Fruit fly (Drosophila melanogaster) whole organism, wandering third instar larva: ENCODE measurements around the gene Lcp65Ag1.

Experiments used
- Abd-B ChIP-seq: fragments of >200 bp; optimal IDR thresholded peaks from 2 replicates; lab custom pipeline; 2017; ENCODE audit warnings: missing biosample characterization, missing genetic modification characterization
- CG32264 ChIP-seq: fragments of 200-800 bp; sonication (Bioruptor generic); optimal IDR thresholded peaks from 2 replicates; lab custom pipeline; 2016; ENCODE audit warnings: missing biosample characterization, missing genetic modification characterization
- CG9705 ChIP-seq: fragments of 200-800 bp; sonication (Bioruptor generic); optimal IDR thresholded peaks from 2 replicates; lab custom pipeline; 2018; ENCODE audit warnings: missing biosample characterization, mild to moderate bottlenecking, missing genetic modification characterization
- CrebA ChIP-seq: fragments of 200-800 bp; sonication (Bioruptor generic); optimal IDR thresholded peaks from 2 replicates; lab custom pipeline; 2016; ENCODE audit warnings: missing biosample characterization, mild to moderate bottlenecking, missing genetic modification characterization, borderline replicate concordance
- Dfd ChIP-seq: fragments of >200 bp; optimal IDR thresholded peaks from 2 replicates; lab custom pipeline; 2017; ENCODE audit warnings: missing biosample characterization, missing genetic modification characterization
- Dif ChIP-seq: fragments of 200-275, 200-300 bp; sonication (Bioruptor generic); optimal IDR thresholded peaks from 2 replicates; lab custom pipeline; 2018; ENCODE audit warnings: missing biosample characterization, missing genetic modification characterization; ENCODE audit not compliant: partially characterized antibody
- GATAd ChIP-seq: sonication (Bioruptor generic); optimal IDR thresholded peaks from 2 replicates; lab custom pipeline; 2016; ENCODE audit warnings: missing biosample characterization, missing genetic modification characterization
- HLH106 ChIP-seq: fragments of 200-800 bp; optimal IDR thresholded peaks from 3 replicates; lab custom pipeline; 2019; ENCODE audit warnings: missing biosample characterization, mild to moderate bottlenecking, missing genetic modification characterization, moderate library complexity
- Hnf4 ChIP-seq: fragments of 200-800 bp; sonication (Bioruptor generic); optimal IDR thresholded peaks from 2 replicates; lab custom pipeline; 2016; ENCODE audit warnings: missing biosample characterization, mild to moderate bottlenecking, missing genetic modification characterization
- Hr83 ChIP-seq: fragments of 200-300 bp; sonication (Bioruptor generic); optimal IDR thresholded peaks from 2 replicates; lab custom pipeline; 2016; ENCODE audit warnings: missing biosample characterization, mild to moderate bottlenecking, missing genetic modification characterization, moderate library complexity; ENCODE audit not compliant: poor library complexity, severe bottlenecking
- Jra ChIP-seq: sonication (Bioruptor generic); optimal IDR thresholded peaks from 2 replicates; lab custom pipeline; 2016; ENCODE audit warnings: missing biosample characterization, missing genetic modification characterization
- Mio ChIP-seq: sonication (Bioruptor generic); optimal IDR thresholded peaks from 2 replicates; lab custom pipeline; 2016; ENCODE audit warnings: missing biosample characterization, missing genetic modification characterization
- Myc ChIP-seq: fragments of >200 bp; optimal IDR thresholded peaks from 2 replicates; lab custom pipeline; 2017
- N ChIP-seq: fragments of >200 bp; optimal IDR thresholded peaks from 2 replicates; lab custom pipeline; 2018; ENCODE audit warnings: missing biosample characterization, missing external identifiers, missing genetic modification characterization
- OdsH ChIP-seq: fragments of 200-800 bp; sonication (Bioruptor generic); optimal IDR thresholded peaks from 2 replicates; lab custom pipeline; 2016; ENCODE audit warnings: missing biosample characterization, mild to moderate bottlenecking, missing genetic modification characterization
- Rel ChIP-seq, 2 experiments: fragments of 200-800 bp; sonication (Bioruptor generic) in 1 of 2; optimal IDR thresholded peaks; 2 replicates in 1 of 2; 3 replicates in 1 of 2; lab custom pipeline; 2016 to 2019; ENCODE audit warnings: mild to moderate bottlenecking in 2 of 2, missing biosample characterization in 2 of 2, missing genetic modification characterization in 2 of 2, moderate library complexity in 1 of 2
- Sp1 ChIP-seq: fragments of 200-800 bp; sonication (Bioruptor generic); optimal IDR thresholded peaks from 3 replicates; lab custom pipeline; 2019; ENCODE audit warnings: missing biosample characterization, mild to moderate bottlenecking, missing genetic modification characterization, moderate library complexity
- Vsx2 ChIP-seq: fragments of 200-300, 225-300 bp; sonication (Bioruptor generic); optimal IDR thresholded peaks from 2 replicates; lab custom pipeline; 2018; ENCODE audit warnings: missing biosample characterization, missing genetic modification characterization; ENCODE audit not compliant: partially characterized antibody
- br ChIP-seq: fragments of 200-800 bp; sonication (Bioruptor generic); optimal IDR thresholded peaks from 2 replicates; lab custom pipeline; 2016; ENCODE audit warnings: missing biosample characterization, missing genetic modification characterization
- brk ChIP-seq: fragments of 200-800 bp; sonication (Bioruptor generic); optimal IDR thresholded peaks from 2 replicates; lab custom pipeline; 2016; ENCODE audit warnings: missing biosample characterization, mild to moderate bottlenecking, missing genetic modification characterization
- dl ChIP-seq, 2 experiments: fragments of 175-275, 200-275 bp in 1 of 2; fragments of 200-275 bp in 1 of 2; sonication (Bioruptor generic); optimal IDR thresholded peaks; lab custom pipeline; 2018; ENCODE audit warnings: mild to moderate bottlenecking in 2 of 2, missing biosample characterization in 2 of 2, missing genetic modification characterization in 2 of 2, moderate library complexity in 2 of 2; ENCODE audit not compliant: partially characterized antibody in 2 of 2, insufficient read depth in 1 of 2
- dmrt93B ChIP-seq: fragments of 200-800 bp; sonication (Bioruptor generic); optimal IDR thresholded peaks from 2 replicates; lab custom pipeline; 2018; ENCODE audit warnings: missing biosample characterization, mild to moderate bottlenecking, missing genetic modification characterization
- dsf ChIP-seq: sonication (Bioruptor generic); optimal IDR thresholded peaks from 2 replicates; lab custom pipeline; 2016; ENCODE audit warnings: missing biosample characterization, missing genetic modification characterization, borderline replicate concordance
- ey ChIP-seq: fragments of 200-800 bp; sonication (Bioruptor generic); optimal IDR thresholded peaks from 2 replicates; lab custom pipeline; 2016; ENCODE audit warnings: missing biosample characterization, missing genetic modification characterization
- foxo ChIP-seq, 2 experiments: fragments of 200-800 bp; sonication (Bioruptor generic); optimal IDR thresholded peaks; 2 replicates in 1 of 2; 3 replicates in 1 of 2; lab custom pipeline; 2016 to 2017; ENCODE audit warnings: missing biosample characterization in 2 of 2, missing genetic modification characterization in 2 of 2
- fru ChIP-seq: fragments of 200-800 bp; sonication (Bioruptor generic); optimal IDR thresholded peaks from 3 replicates; lab custom pipeline; 2016; ENCODE audit warnings: missing biosample characterization, mild to moderate bottlenecking, missing genetic modification characterization
- h ChIP-seq: fragments of 200-800 bp; sonication (Bioruptor generic); optimal IDR thresholded peaks from 3 replicates; lab custom pipeline; 2016; ENCODE audit warnings: missing biosample characterization, mild to moderate bottlenecking, missing genetic modification characterization
- jim ChIP-seq: fragments of 175-275, 200-325 bp; sonication (Bioruptor generic); optimal IDR thresholded peaks from 2 replicates; lab custom pipeline; 2016; ENCODE audit warnings: missing biosample characterization, mild to moderate bottlenecking, missing genetic modification characterization
- lola ChIP-seq: fragments of >200 bp; optimal IDR thresholded peaks from 2 replicates; lab custom pipeline; 2017; ENCODE audit warnings: missing biosample characterization, missing genetic modification characterization
- psq ChIP-seq: fragments of 200-800 bp; sonication (Bioruptor generic); optimal IDR thresholded peaks from 3 replicates; lab custom pipeline; 2017; ENCODE audit warnings: missing biosample characterization, mild to moderate bottlenecking, missing genetic modification characterization, moderate library complexity
- rgr ChIP-seq: fragments of 200-800 bp; sonication (Bioruptor generic); optimal IDR thresholded peaks from 3 replicates; lab custom pipeline; 2016; ENCODE audit warnings: missing biosample characterization, mild to moderate bottlenecking, missing genetic modification characterization
- sage ChIP-seq: fragments of 200-800 bp; sonication (Bioruptor generic); optimal IDR thresholded peaks from 2 replicates; lab custom pipeline; 2016; ENCODE audit warnings: missing biosample characterization, mild to moderate bottlenecking, missing genetic modification characterization
- sv ChIP-seq: fragments of 200-800 bp; sonication (Bioruptor generic); optimal IDR thresholded peaks from 3 replicates; lab custom pipeline; 2016; ENCODE audit warnings: missing biosample characterization, missing genetic modification characterization
- tai ChIP-seq: sonication (Bioruptor generic); optimal IDR thresholded peaks from 2 replicates; lab custom pipeline; 2016; ENCODE audit warnings: missing biosample characterization, missing genetic modification characterization
- usp ChIP-seq: fragments of >200 bp; optimal IDR thresholded peaks from 2 replicates; lab custom pipeline; 2017; ENCODE audit warnings: missing biosample characterization, missing genetic modification characterization
- woc ChIP-seq: sonication (Bioruptor generic); optimal IDR thresholded peaks from 2 replicates; lab custom pipeline; 2016; ENCODE audit warnings: missing biosample characterization, mild to moderate bottlenecking, missing genetic modification characterization

The Lcp65Ag1 gene

DNA sequence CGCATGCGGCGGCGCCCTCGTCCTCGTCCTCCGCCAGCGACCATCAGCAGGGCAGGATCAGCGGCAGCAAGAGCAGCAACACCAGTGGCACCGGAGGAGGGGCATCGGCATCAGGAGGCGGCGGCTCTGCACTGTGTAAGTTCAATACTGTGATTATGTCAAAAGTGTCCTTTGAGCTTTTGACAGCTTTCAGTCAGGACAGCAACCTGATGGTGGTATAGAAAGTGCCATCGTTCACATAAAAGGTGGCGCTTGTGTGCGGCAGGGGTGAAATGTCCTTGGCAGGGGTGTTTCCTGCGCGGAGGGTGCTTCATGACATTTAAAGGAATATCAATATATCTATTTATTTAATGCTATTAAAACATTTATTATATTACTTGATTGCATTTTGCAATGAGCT lies 31.4 kb downstream of the Lcp65Ag1 start:
- TF ChIP-seq Mio (GFP tag; lab: Kevin White, UChicago) (no peak), h (no peak), Rel (GFP tag; optimal IDR thresholded peaks at IDR 0.05; lab: Kevin White, UChicago) (no peak), Rel (tag; optimal IDR thresholded peaks at IDR 0.05; lab: Kevin White, UChicago) (no peak), brk (no peak), HLH106 (tag; lab: Kevin White, UChicago) (no peak), rgr (GFP tag; lab: Kevin White, UChicago) (no peak)
- TF ChIP-seq, all 38 proteins: peak for 0

DNA sequence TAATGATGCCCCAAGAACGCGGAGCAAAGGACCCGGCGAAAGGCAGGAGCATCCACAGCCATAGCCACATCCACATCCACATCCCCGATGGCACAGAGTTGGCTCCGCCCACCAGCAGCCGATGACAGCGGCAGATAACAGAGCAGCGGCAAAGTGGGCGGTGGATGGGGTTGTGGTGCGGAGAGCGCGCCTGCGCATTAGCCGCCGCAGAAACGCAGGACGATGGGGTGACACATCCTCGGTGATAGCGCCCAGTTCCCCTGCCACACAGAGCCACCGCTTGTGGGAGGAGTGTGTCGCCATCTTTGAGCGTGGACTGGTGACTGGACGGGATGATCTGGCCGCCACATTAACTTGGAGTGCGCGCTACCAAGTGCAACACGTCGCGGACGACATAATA lies 37.8 kb downstream of the Lcp65Ag1 start, which contains the start of gene Ets65A:
Ets65A (plus strand) TSS at position 348 of the 400 bp plus-strand sequence.
- TF ChIP-seq dsf (no peak), Abd-B (GFP tag; lab: Kevin White, UChicago) (no peak), CrebA (GFP tag; lab: Kevin White, UChicago) (no peak), usp (GFP tag; lab: Kevin White, UChicago) (no peak), rgr (GFP tag; lab: Kevin White, UChicago) (no peak), sage (no peak), Dif (no peak), sv (GFP tag; lab: Kevin White, UChicago) (no peak), Mio (GFP tag; lab: Kevin White, UChicago) (no peak), Jra (GFP tag; lab: Kevin White, UChicago) (no peak), HLH106 (tag; lab: Kevin White, UChicago) (no peak), Hnf4 (GFP tag; lab: Kevin White, UChicago) (no peak), N (GFP tag; lab: Kevin White, UChicago) (no peak), Dfd (GFP tag; lab: Kevin White, UChicago) (no peak), Vsx2 (GFP tag; lab: Kevin White, UChicago) (no peak), br (no peak)

DNA sequence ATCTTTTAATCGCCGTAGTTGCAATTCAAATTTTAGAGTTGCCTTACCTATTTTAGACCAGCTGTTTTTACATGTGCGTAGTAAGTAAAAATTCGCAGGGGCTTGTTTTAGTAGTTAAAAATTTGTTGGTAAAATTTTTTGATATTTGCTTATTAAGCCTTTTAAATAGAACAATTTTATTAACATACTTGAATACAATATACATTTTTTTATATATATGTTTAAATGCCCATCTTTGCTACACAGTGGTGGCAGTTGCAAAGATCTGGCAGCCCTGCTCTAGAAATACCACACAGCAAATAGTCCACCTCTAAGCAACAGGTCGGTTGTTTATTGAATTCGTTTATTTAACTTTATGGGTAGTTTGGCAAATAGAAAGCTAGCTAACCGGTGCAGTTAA lies 40.4 kb downstream of the Lcp65Ag1 start, which contains the start of the genes CG10467 and loj:
CG10467 (minus strand) TSS at position 51 of the 400 bp plus-strand sequence.
loj (plus strand) TSS at position 291 of the 400 bp plus-strand sequence.
- TF ChIP-seq dmrt93B (GFP tag; lab: Kevin White, UChicago) (peak; percentile 91), dl (GFP tag; optimal IDR thresholded peaks at IDR 0.05; lab: Kevin White, UChicago; ENCODE audit: insufficient read depth in 1 of 2, partially characterized antibody in 2 of 2) (no peak), Sp1 (peak; percentile 85), lola (GFP tag; lab: Kevin White, UChicago) (no peak), sv (GFP tag; lab: Kevin White, UChicago) (peak; percentile 92), GATAd (GFP tag; lab: Kevin White, UChicago) (peak; percentile 77), woc (GFP tag; lab: Kevin White, UChicago) (peak; percentile 63), sage (peak; percentile 52), usp (GFP tag; lab: Kevin White, UChicago) (no peak), Mio (GFP tag; lab: Kevin White, UChicago) (no peak), fru (GFP tag; lab: Kevin White, UChicago) (peak; percentile 81), OdsH (GFP tag; lab: Kevin White, UChicago) (peak; percentile 89), N (GFP tag; lab: Kevin White, UChicago) (no peak), Hnf4 (GFP tag; lab: Kevin White, UChicago) (peak; percentile 89), br (peak; percentile 59), Jra (GFP tag; lab: Kevin White, UChicago) (peak; percentile 75), psq (GFP tag; lab: Kevin White, UChicago) (peak; percentile 89), CG9705 (GFP tag; lab: Kevin White, UChicago) (peak; percentile 88), Abd-B (GFP tag; lab: Kevin White, UChicago) (no peak), jim (GFP tag; lab: Kevin White, UChicago) (no peak), Hr83 (peak; percentile 72), foxo (GFP tag; optimal IDR thresholded peaks at IDR 0.05; lab: Kevin White, UChicago) (peak in 1 of 2 experiments; percentile 92), tai (GFP tag; lab: Kevin White, UChicago) (peak; percentile 90), CG32264 (GFP tag; lab: Kevin White, UChicago) (peak; percentile 19), dsf (peak; percentile 57), brk (peak; percentile 90), Rel (GFP tag; optimal IDR thresholded peaks at IDR 0.05; lab: Kevin White, UChicago) (no peak), Rel (tag; optimal IDR thresholded peaks at IDR 0.05; lab: Kevin White, UChicago) (peak; percentile 50), h (peak; percentile 89), rgr (GFP tag; lab: Kevin White, UChicago) (peak; percentile 94), HLH106 (tag; lab: Kevin White, UChicago) (peak; percentile 92), ey (GFP tag; lab: Kevin White, UChicago) (peak; percentile 85), Myc (lab: Kevin White, UChicago) (no peak), Vsx2 (GFP tag; lab: Kevin White, UChicago) (no peak), CrebA (GFP tag; lab: Kevin White, UChicago) (peak; percentile 7)
